Worm (Caenorhabditis elegans): ENCODE measurements around the gene R160.12.

Gene R160.12

DNA sequence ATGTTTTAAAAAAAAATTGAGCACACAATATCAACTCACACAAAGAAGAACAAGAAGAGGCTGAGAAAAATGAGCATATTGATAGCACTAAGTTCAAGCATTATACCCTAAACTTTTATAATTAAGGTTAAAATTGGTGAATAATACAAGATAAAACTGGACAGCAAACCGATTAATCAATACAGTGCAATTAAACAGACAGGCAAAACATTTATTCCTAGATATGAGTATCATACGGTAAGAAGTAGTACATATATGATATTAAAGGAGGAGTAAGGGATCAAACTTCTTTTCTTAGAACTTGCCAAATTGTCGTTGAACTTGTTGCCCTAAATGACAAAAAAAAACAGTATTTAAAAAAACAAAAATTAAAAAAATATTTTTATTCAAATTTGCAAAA, 5.6 kb downstream of the R160.12 start, which contains the start of gene R160.14:
Gene R160.14 (minus strand): TSS at position 101 of the 400 bp plus-strand sequence.
- no peak for TF ChIP-seq klf-2 (GFP tag; conservative IDR thresholded peaks at IDR 0.05)
- no peak for TF ChIP-seq T22C8.4 (GFP tag; IDR thresholded peaks at IDR 0.05)
- TF ChIP-seq ref-1 (GFP tag; conservative IDR thresholded peaks at IDR 0.05): no peak

ce11 chrX:4371413-4371812, 6.2 kb downstream of the R160.12 start, which contains the start of gene R160.13:
Gene R160.13, minus strand, starts transcription at chrX:4371513.
- TF ChIP-seq klf-2 (GFP tag; conservative IDR thresholded peaks at IDR 0.05) (no peak), tab-1 (GFP tag; IDR thresholded peaks at IDR 0.05) (no peak), med-1 (GFP tag; optimal IDR thresholded peaks at IDR 0.05; ENCODE audit: insufficient read depth) (no peak)

ce11 chrX:4370756-4371155, 6.8 kb downstream of the R160.12 start, which contains the start of gene R160.5:
Gene R160.5, minus strand, starts transcription at chrX:4370856.
- TF ChIP-seq ref-1 (GFP tag; conservative IDR thresholded peaks at IDR 0.05) (no peak), tab-1 (GFP tag; IDR thresholded peaks at IDR 0.05) (no peak), ztf-23 (GFP tag; IDR thresholded peaks at IDR 0.05) (no peak), ztf-29 (GFP tag; IDR thresholded peaks at IDR 0.05) (no peak), flt-1 (GFP tag; IDR thresholded peaks at IDR 0.05) (no peak)

DNA sequence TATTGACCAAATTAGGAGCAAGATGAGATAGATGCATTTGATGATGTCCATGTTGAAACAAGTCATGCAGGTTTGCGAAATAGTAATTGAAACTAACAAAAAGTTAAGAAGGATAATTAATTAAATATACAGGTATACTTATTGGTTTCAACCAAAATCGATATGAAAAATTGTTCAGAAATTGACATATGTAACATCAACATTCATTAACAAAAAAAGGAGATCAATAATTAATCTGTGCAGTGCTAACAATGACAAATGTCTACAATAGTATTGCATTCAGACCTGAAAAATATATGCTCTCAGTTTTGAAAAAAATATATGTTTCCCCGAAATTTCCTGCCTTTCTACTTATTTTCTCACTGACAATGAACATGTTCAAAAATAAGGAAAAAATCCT, 8.8 kb downstream of the R160.12 start, which contains the start of gene R160.4:
Gene R160.4 (minus strand): TSS at position 101 of the 400 bp plus-strand sequence.
- no peak for TF ChIP-seq ztf-29 (GFP tag; IDR thresholded peaks at IDR 0.05)
- no peak for TF ChIP-seq ztf-23 (GFP tag; IDR thresholded peaks at IDR 0.05)
- no peak for TF ChIP-seq flt-1 (GFP tag; IDR thresholded peaks at IDR 0.05)
- TF ChIP-seq ref-1 (GFP tag; conservative IDR thresholded peaks at IDR 0.05): no peak
- TF ChIP-seq med-1 (GFP tag; optimal IDR thresholded peaks at IDR 0.05; ENCODE audit: insufficient read depth): no peak
- no peak for TF ChIP-seq klf-2 (GFP tag; conservative IDR thresholded peaks at IDR 0.05)

DNA sequence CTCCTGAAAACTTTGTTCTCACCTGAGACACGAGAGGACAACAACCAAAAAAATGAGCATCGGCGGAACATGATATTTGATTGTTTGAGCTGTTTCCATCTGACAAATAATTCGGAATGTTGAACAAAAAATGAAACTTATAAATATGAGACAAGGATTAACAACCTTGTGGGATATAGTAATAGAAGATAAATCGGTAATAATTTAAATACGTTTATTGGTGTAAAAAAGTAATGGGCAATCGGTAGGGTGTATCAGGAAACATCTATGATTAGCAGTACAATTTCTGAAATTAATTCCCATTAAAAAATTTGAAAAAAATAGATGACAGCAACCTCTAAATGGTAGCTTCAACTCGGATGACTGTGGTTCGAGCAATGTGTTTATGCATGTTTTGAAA, 10.2 kb downstream of the R160.12 start, which contains the start of gene R160.10:
Gene R160.10 (minus strand): TSS at position 101 of the 400 bp plus-strand sequence.
- TF ChIP-seq med-1 (GFP tag; optimal IDR thresholded peaks at IDR 0.05; ENCODE audit: insufficient read depth) (no peak), ref-1 (GFP tag; conservative IDR thresholded peaks at IDR 0.05) (no peak)

- no peak for TF ChIP-seq med-1 (GFP tag; optimal IDR thresholded peaks at IDR 0.05; ENCODE audit: insufficient read depth)
- TF ChIP-seq cog-1 (tag; optimal IDR thresholded peaks at IDR 0.05): no peak
- no peak for TF ChIP-seq tab-1 (GFP tag; IDR thresholded peaks at IDR 0.05)
- no peak for TF ChIP-seq ztf-23 (GFP tag; IDR thresholded peaks at IDR 0.05)
- no peak for TF ChIP-seq flt-1 (GFP tag; IDR thresholded peaks at IDR 0.05)
- no peak for TF ChIP-seq ztf-29 (GFP tag; IDR thresholded peaks at IDR 0.05)
- no peak for TF ChIP-seq T22C8.4 (GFP tag; IDR thresholded peaks at IDR 0.05)
- no peak for TF ChIP-seq ref-1 (GFP tag; conservative IDR thresholded peaks at IDR 0.05)
- TF ChIP-seq klf-2 (GFP tag; conservative IDR thresholded peaks at IDR 0.05): no peak
Observed at ce11 chrX:4366231-4366630, 11.4 kb downstream of the R160.12 start, which contains the start of gene R160.3. Gene R160.3, minus strand, starts transcription at chrX:4366331.

- TF ChIP-seq ref-1 (GFP tag; conservative IDR thresholded peaks at IDR 0.05) (no peak), T22C8.4 (GFP tag; IDR thresholded peaks at IDR 0.05) (no peak), flt-1 (GFP tag; IDR thresholded peaks at IDR 0.05) (no peak), klf-2 (GFP tag; conservative IDR thresholded peaks at IDR 0.05) (no peak)
Observed at ce11 chrX:4364877-4365276, 12.7 kb downstream of the R160.12 start, which contains the start of gene F14H12.8. Gene F14H12.8, minus strand, starts transcription at chrX:4364977.

DNA sequence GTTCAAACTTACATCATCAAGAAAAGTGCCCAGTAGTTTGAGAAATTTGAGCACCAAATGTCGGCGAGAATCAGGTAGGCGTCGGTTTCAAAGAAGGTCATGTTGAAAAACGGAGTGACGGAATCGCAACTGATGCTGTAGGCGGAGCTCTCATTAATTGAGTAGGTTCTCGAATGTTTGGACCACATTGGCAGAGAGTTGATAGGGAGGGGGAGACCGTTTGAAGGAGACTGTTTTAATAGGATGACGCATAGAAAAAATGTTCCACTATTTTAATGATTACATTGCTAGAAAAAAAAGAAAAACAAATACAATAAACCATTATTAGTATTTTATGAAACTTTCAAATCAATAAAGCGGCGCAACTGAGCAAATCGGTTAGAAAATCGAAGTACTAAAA, 14.4 kb downstream of the R160.12 start, which contains the start of gene F14H12.17:
Gene F14H12.17 (minus strand): TSS at position 101 of the 400 bp plus-strand sequence.
- no peak for TF ChIP-seq med-1 (GFP tag; optimal IDR thresholded peaks at IDR 0.05; ENCODE audit: insufficient read depth)
- no peak for TF ChIP-seq flt-1 (GFP tag; IDR thresholded peaks at IDR 0.05)
- no peak for TF ChIP-seq ztf-29 (GFP tag; IDR thresholded peaks at IDR 0.05)
- no peak for TF ChIP-seq tab-1 (GFP tag; IDR thresholded peaks at IDR 0.05)
- no peak for TF ChIP-seq klf-2 (GFP tag; conservative IDR thresholded peaks at IDR 0.05)
- no peak for TF ChIP-seq T22C8.4 (GFP tag; IDR thresholded peaks at IDR 0.05)
- no peak for TF ChIP-seq ztf-23 (GFP tag; IDR thresholded peaks at IDR 0.05)
- no peak for TF ChIP-seq cog-1 (tag; optimal IDR thresholded peaks at IDR 0.05)
- TF ChIP-seq ref-1 (GFP tag; conservative IDR thresholded peaks at IDR 0.05): no peak

ce11 chrX:4362522-4362921, 15.1 kb downstream of the R160.12 start, which contains the start of gene F14H12.7:
Gene F14H12.7, minus strand, starts transcription at chrX:4362622.
- TF ChIP-seq ztf-29 (GFP tag; IDR thresholded peaks at IDR 0.05) (no peak), ztf-23 (GFP tag; IDR thresholded peaks at IDR 0.05) (no peak), cog-1 (tag; optimal IDR thresholded peaks at IDR 0.05) (no peak)

ce11 chrX:4359030-4359429, 18.6 kb downstream of the R160.12 start:
- TF ChIP-seq tab-1 (GFP tag; IDR thresholded peaks at IDR 0.05): no peak
- no peak for TF ChIP-seq ztf-29 (GFP tag; IDR thresholded peaks at IDR 0.05)
- TF ChIP-seq ref-1 (GFP tag; conservative IDR thresholded peaks at IDR 0.05): no peak
- no peak for TF ChIP-seq ztf-23 (GFP tag; IDR thresholded peaks at IDR 0.05)
- no peak for TF ChIP-seq med-1 (GFP tag; optimal IDR thresholded peaks at IDR 0.05; ENCODE audit: insufficient read depth)
- TF ChIP-seq T22C8.4 (GFP tag; IDR thresholded peaks at IDR 0.05): no peak
- TF ChIP-seq klf-2 (GFP tag; conservative IDR thresholded peaks at IDR 0.05): no peak
- TF ChIP-seq cog-1 (tag; optimal IDR thresholded peaks at IDR 0.05): no peak
- TF ChIP-seq flt-1 (GFP tag; IDR thresholded peaks at IDR 0.05): no peak

DNA sequence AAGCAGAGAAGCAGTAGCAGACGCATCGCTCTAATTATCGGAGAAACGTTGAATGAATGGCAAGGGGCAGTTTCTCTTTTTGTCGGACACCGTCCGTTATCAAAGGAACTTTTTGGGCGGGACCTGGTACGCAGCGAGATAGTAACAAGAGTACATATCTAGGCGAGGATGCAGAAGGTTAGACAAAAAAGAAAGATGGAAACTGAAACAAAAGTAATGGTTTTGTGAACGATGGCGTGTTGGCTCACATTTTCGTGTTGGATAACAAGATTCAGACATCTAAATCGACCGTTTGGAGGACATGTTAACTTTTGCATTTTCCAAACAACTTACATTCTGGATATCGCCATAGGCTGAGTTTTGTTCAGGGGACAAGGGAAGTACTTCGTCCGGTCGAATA, 20.1 kb downstream of the R160.12 start, which contains the start of gene F14H12.6:
Gene F14H12.6 (minus strand): TSS at position 101 of the 400 bp plus-strand sequence.
- TF ChIP-seq ztf-29 (GFP tag; IDR thresholded peaks at IDR 0.05): no peak
- TF ChIP-seq T22C8.4 (GFP tag; IDR thresholded peaks at IDR 0.05): no peak
- no peak for TF ChIP-seq cog-1 (tag; optimal IDR thresholded peaks at IDR 0.05)
- no peak for TF ChIP-seq med-1 (GFP tag; optimal IDR thresholded peaks at IDR 0.05; ENCODE audit: insufficient read depth)
- no peak for TF ChIP-seq klf-2 (GFP tag; conservative IDR thresholded peaks at IDR 0.05)
- no peak for TF ChIP-seq flt-1 (GFP tag; IDR thresholded peaks at IDR 0.05)
- TF ChIP-seq ref-1 (GFP tag; conservative IDR thresholded peaks at IDR 0.05): no peak
- no peak for TF ChIP-seq ztf-23 (GFP tag; IDR thresholded peaks at IDR 0.05)
- no peak for TF ChIP-seq tab-1 (GFP tag; IDR thresholded peaks at IDR 0.05)

All from whole organism, midembryonic.